Fruit fly (Drosophila melanogaster) whole organism, embryonic: Measurements from ENCODE around the gene CG9289.
A peak's percentile ranks its signal among the peaks of the same experiment; 100 is the strongest.

ENCODE experiments used
- ATbp ChIP-seq: fragments of 200-800 bp; sonication (Bioruptor generic); optimal IDR thresholded peaks from 2 replicates; lab custom pipeline; 2017; ENCODE audit warnings: missing biosample characterization, mild to moderate bottlenecking, missing genetic modification characterization, missing genetic modification reagents
- Ada2b ChIP-seq: fragments of 200-800 bp; sonication (Bioruptor generic); IDR thresholded peaks from 2 replicates; pipeline ENCODE4 v1.3.6; 2022; ENCODE audit warnings: missing biosample characterization, missing genetic modification characterization
- CG10267 ChIP-seq: fragments of 200-800 bp; sonication (Bioruptor generic); optimal IDR thresholded peaks from 2 replicates; lab custom pipeline; 2018; ENCODE audit warnings: missing biosample characterization, mild to moderate bottlenecking, missing genetic modification characterization, moderate library complexity
- CG10321 ChIP-seq: fragments of 200-800 bp; sonication (Bioruptor generic); IDR thresholded peaks from 2 replicates; pipeline ENCODE4 v1.3.6; 2022; ENCODE audit warnings: missing biosample characterization, missing genetic modification characterization
- CG12071 ChIP-seq: fragments of 200-800 bp; sonication (Bioruptor generic); optimal IDR thresholded peaks from 3 replicates; lab custom pipeline; 2018; ENCODE audit warnings: missing biosample characterization, mild to moderate bottlenecking, missing genetic modification characterization
- CG14050 ChIP-seq: fragments of 200-800 bp; sonication (Bioruptor generic); IDR thresholded peaks from 3 replicates; pipeline ENCODE4 v1.3.6; 2022; ENCODE audit warnings: missing biosample characterization, missing genetic modification characterization
- CG14441 ChIP-seq: fragments of 200-800 bp; sonication (Bioruptor generic); IDR thresholded peaks from 2 replicates; pipeline ENCODE4 v1.3.6; 2022; ENCODE audit warnings: missing biosample characterization, missing genetic modification characterization
- CG15601 ChIP-seq: fragments of 200-800 bp; sonication (Bioruptor generic); optimal IDR thresholded peaks from 3 replicates; lab custom pipeline; 2019; ENCODE audit warnings: missing biosample characterization, mild to moderate bottlenecking, missing genetic modification characterization, moderate library complexity
- CG1603 ChIP-seq: fragments of 200-800 bp; sonication (Bioruptor generic); optimal IDR thresholded peaks from 2 replicates; lab custom pipeline; 2019; ENCODE audit warnings: missing biosample characterization, mild to moderate bottlenecking, missing genetic modification characterization, moderate library complexity
- CG17328 ChIP-seq: fragments of 200-800 bp; sonication (Bioruptor generic); IDR thresholded peaks from 2 replicates; pipeline ENCODE4 v1.3.6; 2022; ENCODE audit warnings: missing biosample characterization, missing genetic modification characterization
- CG1792 ChIP-seq: fragments of 200-800 bp; sonication (Bioruptor generic); optimal IDR thresholded peaks from 2 replicates; lab custom pipeline; 2016; ENCODE audit warnings: missing biosample characterization, missing genetic modification characterization
- CG2202 ChIP-seq: fragments of 200-800 bp; sonication (Bioruptor generic); optimal IDR thresholded peaks from 2 replicates; lab custom pipeline; 2018; ENCODE audit warnings: missing biosample characterization, mild to moderate bottlenecking, missing genetic modification characterization
- CG4820 ChIP-seq: fragments of 200-800 bp; sonication (Bioruptor generic); optimal IDR thresholded peaks from 3 replicates; lab custom pipeline; 2016; ENCODE audit warnings: missing biosample characterization, missing genetic modification characterization
- CG4854 ChIP-seq: fragments of 200-800 bp; sonication (Bioruptor generic); optimal IDR thresholded peaks from 2 replicates; lab custom pipeline; 2016; ENCODE audit warnings: missing biosample characterization, missing genetic modification characterization, inconsistent platforms
- CG6765 ChIP-seq: fragments of 200-800 bp; sonication (Bioruptor generic); optimal IDR thresholded peaks from 3 replicates; lab custom pipeline; 2017; ENCODE audit warnings: missing biosample characterization, mild to moderate bottlenecking, missing genetic modification characterization
- CG7556 ChIP-seq: fragments of 200-800 bp; sonication (Bioruptor generic); optimal IDR thresholded peaks from 2 replicates; lab custom pipeline; 2017; ENCODE audit warnings: missing biosample characterization, mild to moderate bottlenecking, missing genetic modification characterization
- CG8089 ChIP-seq: fragments of 200-800 bp; sonication (Bioruptor generic); optimal IDR thresholded peaks from 3 replicates; lab custom pipeline; 2016; ENCODE audit warnings: missing biosample characterization, missing genetic modification characterization
- CG8765 ChIP-seq: fragments of 200-800 bp; sonication (Bioruptor generic); IDR thresholded peaks from 2 replicates; pipeline ENCODE4 v1.3.6; 2022; ENCODE audit warnings: missing biosample characterization, missing genetic modification characterization
- CTCF ChIP-seq: fragments of 200-800 bp; sonication (Bioruptor generic); optimal IDR thresholded peaks from 2 replicates; lab custom pipeline; 2017; ENCODE audit warnings: missing biosample characterization, mild to moderate bottlenecking, missing genetic modification characterization, moderate library complexity
- Dek ChIP-seq: fragments of 200-800 bp; sonication (Bioruptor generic); optimal IDR thresholded peaks from 3 replicates; lab custom pipeline; 2019; ENCODE audit warnings: missing biosample characterization, mild to moderate bottlenecking, missing genetic modification characterization, moderate library complexity
- Doc3 ChIP-seq: fragments of 200-800 bp; sonication (Bioruptor generic); IDR thresholded peaks from 3 replicates; pipeline ENCODE4 v1.3.6; 2022; ENCODE audit warnings: missing biosample characterization, missing genetic modification characterization; ENCODE audit not compliant: partially characterized antibody
- Ets97D ChIP-seq: fragments of 200-800 bp; sonication (Bioruptor generic); optimal IDR thresholded peaks from 3 replicates; lab custom pipeline; 2016; ENCODE audit warnings: missing biosample characterization, missing genetic modification characterization
- HLH4C ChIP-seq: fragments of 200-800 bp; sonication (Bioruptor generic); IDR thresholded peaks from 3 replicates; pipeline ENCODE4 v1.3.6; 2022; ENCODE audit warnings: missing biosample characterization, missing genetic modification characterization; ENCODE audit not compliant: partially characterized antibody
- HmgZ ChIP-seq: fragments of 200-800 bp; sonication (Bioruptor generic); optimal IDR thresholded peaks from 2 replicates; lab custom pipeline; 2018; ENCODE audit warnings: missing biosample characterization, mild to moderate bottlenecking, missing genetic modification characterization
- Hr3 ChIP-seq: fragments of 200-800 bp; sonication (Bioruptor generic); optimal IDR thresholded peaks from 3 replicates; lab custom pipeline; 2016; ENCODE audit warnings: missing biosample characterization, missing genetic modification characterization
- Jarid2 ChIP-seq: fragments of 200-800 bp; sonication (Bioruptor generic); optimal IDR thresholded peaks from 3 replicates; lab custom pipeline; 2017; ENCODE audit warnings: mild to moderate bottlenecking, missing biosample characterization, missing genetic modification reagents, missing genetic modification characterization
- Mrtf ChIP-seq: fragments of 200-800 bp; sonication (Bioruptor generic); IDR thresholded peaks from 3 replicates; pipeline ENCODE4 v1.3.6; 2022; ENCODE audit warnings: missing biosample characterization, missing genetic modification characterization
- NC2β ChIP-seq: fragments of 200-800 bp; sonication (Bioruptor generic); optimal IDR thresholded peaks from 2 replicates; lab custom pipeline; 2016; ENCODE audit warnings: missing biosample characterization, missing genetic modification characterization
- NFAT ChIP-seq: fragments of 200-800 bp; sonication (Bioruptor generic); IDR thresholded peaks from 2 replicates; pipeline ENCODE4 v1.3.6; 2022; ENCODE audit warnings: missing biosample characterization, missing genetic modification characterization
- PHDP ChIP-seq: fragments of 200-800 bp; sonication (Bioruptor generic); optimal IDR thresholded peaks from 3 replicates; lab custom pipeline; 2018; ENCODE audit warnings: missing biosample characterization, mild to moderate bottlenecking, missing genetic modification characterization, moderate library complexity
- Stat92E ChIP-seq, 3 experiments: fragments of >200 bp in 2 of 3; fragments of 200-800 bp in 1 of 3; sonication (Bioruptor generic) in 1 of 3; optimal IDR thresholded peaks; 2 replicates each; lab custom pipeline; 2017 to 2019; ENCODE audit warnings: missing biosample characterization in 3 of 3, missing genetic modification characterization in 3 of 3, mild to moderate bottlenecking in 1 of 3, moderate library complexity in 1 of 3
- YL-1 ChIP-seq: fragments of 200-800 bp; sonication (Bioruptor generic); optimal IDR thresholded peaks from 3 replicates; lab custom pipeline; 2017; ENCODE audit warnings: missing biosample characterization, mild to moderate bottlenecking, missing genetic modification characterization
- ac ChIP-seq: fragments of 200-800 bp; sonication (Bioruptor generic); optimal IDR thresholded peaks from 3 replicates; lab custom pipeline; 2017; ENCODE audit warnings: missing biosample characterization, mild to moderate bottlenecking, missing genetic modification characterization
- ara ChIP-seq: fragments of 200-800 bp; sonication (Bioruptor generic); IDR thresholded peaks from 2 replicates; pipeline ENCODE4 v1.3.6; 2022; ENCODE audit warnings: missing biosample characterization, missing genetic modification characterization
- bigmax ChIP-seq: fragments of 200-800 bp; sonication (Bioruptor generic); optimal IDR thresholded peaks from 2 replicates; lab custom pipeline; 2018; ENCODE audit warnings: missing biosample characterization, mild to moderate bottlenecking, missing genetic modification characterization
- ci ChIP-seq: fragments of 200-800 bp; sonication (Bioruptor generic); IDR thresholded peaks from 3 replicates; pipeline ENCODE4 v1.3.6; 2022; ENCODE audit warnings: missing biosample characterization, missing genetic modification characterization
- croc ChIP-seq: fragments of 200-800 bp; sonication (Bioruptor generic); conservative IDR thresholded peaks from 3 replicates; pipeline ENCODE4 v1.3.6; 2022; ENCODE audit warnings: missing biosample characterization, missing genetic modification characterization
- hb ChIP-seq: fragments of 200-800 bp; sonication (Bioruptor generic); IDR thresholded peaks from 3 replicates; pipeline ENCODE4 v1.3.6; 2022; ENCODE audit warnings: missing biosample characterization, missing genetic modification characterization; ENCODE audit not compliant: partially characterized antibody
- jigr1 ChIP-seq: fragments of 200-800 bp; sonication (Bioruptor generic); IDR thresholded peaks from 3 replicates; pipeline ENCODE4 v1.3.6; 2022; ENCODE audit warnings: missing biosample characterization, missing genetic modification characterization
- lmd ChIP-seq: fragments of 200-800 bp; sonication (Bioruptor generic); IDR thresholded peaks from 2 replicates; pipeline ENCODE4 v1.3.6; 2022; ENCODE audit warnings: missing biosample characterization, missing genetic modification characterization
- psq ChIP-seq: fragments of 200-800 bp; sonication (Bioruptor generic); optimal IDR thresholded peaks from 2 replicates; lab custom pipeline; 2017; ENCODE audit warnings: missing biosample characterization, missing genetic modification characterization
- pum ChIP-seq: fragments of 200-800 bp; sonication (Bioruptor generic); optimal IDR thresholded peaks from 2 replicates; lab custom pipeline; 2016; ENCODE audit warnings: missing biosample characterization, missing genetic modification characterization
- slbo ChIP-seq: fragments of 200-800 bp; sonication (Bioruptor generic); IDR thresholded peaks from 2 replicates; pipeline ENCODE4 v1.3.6; 2022; ENCODE audit warnings: missing biosample characterization, missing genetic modification characterization
- tll ChIP-seq, 2 experiments: fragments of 200-800 bp in 1 of 2; fragments of >200 bp in 1 of 2; sonication (Bioruptor generic) in 1 of 2; optimal IDR thresholded peaks; 2 replicates each; lab custom pipeline; 2017 to 2019; ENCODE audit warnings: missing biosample characterization in 2 of 2, missing genetic modification characterization in 2 of 2, mild to moderate bottlenecking in 1 of 2, moderate library complexity in 1 of 2
- unc-4 ChIP-seq: fragments of 200-800 bp; sonication (Bioruptor generic); IDR thresholded peaks from 2 replicates; pipeline ENCODE4 v1.3.6; 2022; ENCODE audit warnings: missing biosample characterization, missing genetic modification characterization; ENCODE audit not compliant: partially characterized antibody
- wdn ChIP-seq: fragments of 200-800 bp; sonication (Bioruptor generic); IDR thresholded peaks from 2 replicates; pipeline ENCODE4 v1.3.6; 2022; ENCODE audit warnings: missing biosample characterization, missing genetic modification characterization
- zen ChIP-seq: fragments of 200-800 bp; sonication (Bioruptor generic); optimal IDR thresholded peaks from 3 replicates; lab custom pipeline; 2018; ENCODE audit warnings: missing biosample characterization, mild to moderate bottlenecking, missing genetic modification characterization, moderate library complexity
- zen2 ChIP-seq: fragments of 200-800 bp; sonication (Bioruptor generic); IDR thresholded peaks from 3 replicates; pipeline ENCODE4 v1.3.6; 2022; ENCODE audit warnings: missing biosample characterization, missing genetic modification characterization; ENCODE audit not compliant: partially characterized antibody

The CG9289 gene

dm6 chr2L:8691292-8691975, 7.3 kb upstream of the CG9289 start (continued):
- TF ChIP-seq CG12071 (GFP tag; lab: Kevin White, UChicago): peak; percentile 18
- peak; percentile 48; the same call in 1 of the 3 replicates for TF ChIP-seq jigr1 (GFP tag; lab: Robert Waterston, UW)
- TF ChIP-seq CG8089 (GFP tag; lab: Kevin White, UChicago): peak; percentile 1
- peak; percentile 57 for TF ChIP-seq NC2β (GFP tag; lab: Kevin White, UChicago)
- TF ChIP-seq zen2 (GFP tag; lab: Robert Waterston, UW): no peak
- peak; percentile 78 for TF ChIP-seq ATbp (GFP tag; lab: Kevin White, UChicago)
- TF ChIP-seq zen: peak; percentile 55
- peak in 1 of 3 experiments; percentile 58 for TF ChIP-seq Stat92E (GFP tag; optimal IDR thresholded peaks at IDR 0.05; lab: Kevin White, UChicago)
- TF ChIP-seq hb (GFP tag; lab: Robert Waterston, UW): no peak
- 0 out of 2 replicates have a peak, but pooled peaks have one; percentile 34 for TF ChIP-seq wdn
- TF ChIP-seq Jarid2 (GFP tag; lab: Kevin White, UChicago): peak; percentile 61
- peak; percentile 39 for TF ChIP-seq CG1603 (tag; lab: Kevin White, UChicago)
- peak; percentile 87 for TF ChIP-seq CG10267 (tag; lab: Kevin White, UChicago)
- TF ChIP-seq CG4820 (GFP tag; lab: Kevin White, UChicago): peak; percentile 78
- TF ChIP-seq Mrtf (GFP tag; lab: Robert Waterston, UW): peak; percentile 56; the same call in 2 of the 3 replicates
- peak; percentile 83 for TF ChIP-seq CG6765 (GFP tag; lab: Kevin White, UChicago)
- 0 out of 2 replicates have a peak, but pooled peaks have one; percentile 63 for TF ChIP-seq CG14441 (GFP tag; lab: Robert Waterston, UW)
- no peak for TF ChIP-seq bigmax (GFP tag; lab: Kevin White, UChicago)
- no peak for TF ChIP-seq HLH4C (GFP tag; lab: Robert Waterston, UW)
- TF ChIP-seq tll (GFP tag; optimal IDR thresholded peaks at IDR 0.05; lab: Kevin White, UChicago): no peak
- peak; percentile 96 for TF ChIP-seq CG7556 (GFP tag; lab: Kevin White, UChicago)
- TF ChIP-seq Ada2b (GFP tag; lab: Robert Waterston, UW): peak; percentile 78
- TF ChIP-seq ara (GFP tag; lab: Robert Waterston, UW): peak; percentile 46; the same call in 1 of the 2 replicates
- peak; percentile 65; the same call in 1 of the 2 replicates for TF ChIP-seq slbo (GFP tag; lab: Robert Waterston, UW)
- peak; percentile 30; the same call in 1 of the 2 replicates for TF ChIP-seq CG10321 (GFP tag; lab: Robert Waterston, UW)
- peak; percentile 91 for TF ChIP-seq CG15601
- peak; percentile 46; the same call in 1 of the 2 replicates for TF ChIP-seq NFAT
- TF ChIP-seq CG1792: no peak
- peak; percentile 74; the same call in 2 of the 3 replicates for TF ChIP-seq croc (GFP tag; lab: Robert Waterston, UW)
- TF ChIP-seq HmgZ (tag; lab: Kevin White, UChicago): peak; percentile 50
- TF ChIP-seq Ets97D (GFP tag; lab: Kevin White, UChicago): peak; percentile 22
- peak; percentile 21 for TF ChIP-seq ac (GFP tag; lab: Kevin White, UChicago)
- no peak for TF ChIP-seq CG8765 (GFP tag; lab: Robert Waterston, UW)
- TF ChIP-seq ci (GFP tag; lab: Robert Waterston, UW): peak; percentile 70; the same call in 2 of the 3 replicates
- TF ChIP-seq PHDP (tag; lab: Kevin White, UChicago): peak; percentile 89
- TF ChIP-seq CTCF (GFP tag; lab: Kevin White, UChicago): peak; percentile 37
- peak; percentile 89 for TF ChIP-seq Hr3 (GFP tag; lab: Kevin White, UChicago)
- peak; percentile 47; the same call in 1 of the 2 replicates for TF ChIP-seq CG17328
- TF ChIP-seq CG4854 (GFP tag; lab: Kevin White, UChicago): peak; percentile 62
- peak; percentile 78 for TF ChIP-seq Dek (tag; lab: Kevin White, UChicago)
- peak; percentile 44 for TF ChIP-seq psq (GFP tag; lab: Kevin White, UChicago)
- peak; percentile 24 for TF ChIP-seq pum
- 0 out of 3 replicates have a peak, but pooled peaks have one; percentile 12 for TF ChIP-seq Doc3 (GFP tag; lab: Robert Waterston, UW)
- TF ChIP-seq unc-4 (GFP tag; lab: Robert Waterston, UW): no peak
- peak; percentile 57 for TF ChIP-seq YL-1 (GFP tag; lab: Kevin White, UChicago)
- peak; percentile 78 for TF ChIP-seq lmd (GFP tag; lab: Robert Waterston, UW)
- peak; percentile 68 for TF ChIP-seq CG2202
- TF ChIP-seq CG14050: peak; percentile 33; the same call in 1 of the 3 replicates
